Worm (Caenorhabditis elegans): ENCODE measurements around the gene T16G12.12.
"Not testable (repeated sequence)": the region's sequence is repeated elsewhere in the genome, so short reads cannot be mapped to it uniquely, and the experiment has no call there.

Gene T16G12.12

ce11 chrIII:10053312-10053711 lies at the start of gene T16G12.12:
T16G12.12 (plus strand) TSS chrIII:10053612.
- TF ChIP-seq flt-1, tab-1, ztf-23 (GFP tag; IDR thresholded peaks at IDR 0.05): not testable (repeated sequence)

ce11 chrIII:10004213-10004612 lies 49.2 kb upstream of the T16G12.12 start, which contains the start of gene C05B5.11:
C05B5.11 (plus strand) TSS chrIII:10004513.
- TF ChIP-seq klf-2 (GFP tag; conservative IDR thresholded peaks at IDR 0.05) (no peak), flt-1 (GFP tag; IDR thresholded peaks at IDR 0.05) (no peak), ztf-23 (GFP tag; IDR thresholded peaks at IDR 0.05) (no peak), tab-1 (GFP tag; IDR thresholded peaks at IDR 0.05) (no peak), cog-1 (tag; optimal IDR thresholded peaks at IDR 0.05) (no peak), ref-1 (GFP tag; conservative IDR thresholded peaks at IDR 0.05) (no peak), med-1 (GFP tag; optimal IDR thresholded peaks at IDR 0.05; ENCODE audit: insufficient read depth) (no peak), T22C8.4 (GFP tag; IDR thresholded peaks at IDR 0.05) (no peak), ztf-29 (GFP tag; IDR thresholded peaks at IDR 0.05) (no peak)

DNA sequence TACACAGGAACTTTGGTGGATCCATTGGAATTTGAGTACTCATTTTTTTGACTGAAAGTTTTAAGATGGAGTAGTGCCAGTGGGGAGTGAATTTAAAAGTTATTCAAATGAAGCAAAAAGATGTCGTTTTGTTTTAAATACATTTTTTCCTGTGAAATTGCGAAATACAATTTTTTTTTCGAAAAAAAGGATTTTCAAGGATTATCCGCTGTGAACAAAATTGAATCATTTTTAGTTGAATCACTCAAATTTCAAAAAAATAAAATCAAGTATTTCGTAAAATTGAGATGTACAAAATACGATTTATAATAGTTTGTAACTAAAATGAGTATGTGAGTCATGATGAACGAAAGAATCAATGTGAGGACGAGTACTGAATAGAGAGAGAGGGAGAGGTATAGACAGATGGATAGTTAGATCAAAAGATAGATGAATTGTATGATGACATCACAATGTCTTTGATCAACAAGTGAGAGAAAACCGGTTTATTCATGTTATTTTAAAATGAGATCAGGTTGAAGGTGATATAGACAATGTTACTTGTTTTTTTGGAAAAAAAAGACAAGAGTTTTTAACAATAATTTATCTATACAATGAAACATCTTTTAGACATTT lies 46.6 kb upstream of the T16G12.12 start, which contains the start of gene C05B5.8:
Gene C05B5.8, minus strand, starts transcription at position 51 of the 615 bp plus-strand sequence.
- TF ChIP-seq ztf-29 (GFP tag; IDR thresholded peaks at IDR 0.05): no peak
- TF ChIP-seq klf-2 (GFP tag; conservative IDR thresholded peaks at IDR 0.05): no peak
- no peak for TF ChIP-seq ztf-23 (GFP tag; IDR thresholded peaks at IDR 0.05)
- no peak for TF ChIP-seq tab-1 (GFP tag; IDR thresholded peaks at IDR 0.05)
- TF ChIP-seq med-1 (GFP tag; optimal IDR thresholded peaks at IDR 0.05; ENCODE audit: insufficient read depth): no peak
- no peak for TF ChIP-seq T22C8.4 (GFP tag; IDR thresholded peaks at IDR 0.05)
- TF ChIP-seq flt-1 (GFP tag; IDR thresholded peaks at IDR 0.05): no peak

DNA sequence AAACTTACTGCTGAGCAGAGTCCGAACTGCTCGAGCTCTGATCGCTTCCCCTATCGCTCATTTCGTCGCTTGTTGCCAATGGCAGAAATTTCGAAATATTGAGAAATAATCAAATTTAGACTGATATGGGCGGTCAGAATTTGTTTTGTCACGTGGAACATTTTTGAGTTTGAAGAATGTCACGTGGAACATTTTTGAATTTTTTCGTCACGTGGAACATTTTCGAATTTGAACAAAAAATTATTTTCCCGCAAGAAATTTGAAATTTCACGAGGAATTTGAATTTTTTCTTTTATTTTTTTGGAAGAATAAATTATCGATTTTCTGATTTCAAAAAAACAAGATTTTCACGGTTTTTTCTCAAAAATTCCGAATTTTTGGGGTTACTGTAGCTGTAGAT lies 43.3 kb upstream of the T16G12.12 start, which contains the start of gene fbxa-155:
Gene fbxa-155, minus strand, starts transcription at position 101 of the 400 bp plus-strand sequence.
- TF ChIP-seq ref-1 (GFP tag; conservative IDR thresholded peaks at IDR 0.05): no peak
- no peak for TF ChIP-seq ztf-29 (GFP tag; IDR thresholded peaks at IDR 0.05)
- no peak for TF ChIP-seq flt-1 (GFP tag; IDR thresholded peaks at IDR 0.05)
- TF ChIP-seq tab-1 (GFP tag; IDR thresholded peaks at IDR 0.05): no peak
- no peak for TF ChIP-seq cog-1 (tag; optimal IDR thresholded peaks at IDR 0.05)
- TF ChIP-seq med-1 (GFP tag; optimal IDR thresholded peaks at IDR 0.05; ENCODE audit: insufficient read depth): no peak
- TF ChIP-seq T22C8.4 (GFP tag; IDR thresholded peaks at IDR 0.05): no peak
- no peak for TF ChIP-seq klf-2 (GFP tag; conservative IDR thresholded peaks at IDR 0.05)
- TF ChIP-seq ztf-23 (GFP tag; IDR thresholded peaks at IDR 0.05): no peak

- TF ChIP-seq ztf-29 (GFP tag; IDR thresholded peaks at IDR 0.05): no peak
These were observed 41.3 kb upstream of the T16G12.12 start, which contains the start of gene C05B5.16 for ce11 chrIII:10012136-10012535. C05B5.16 (plus strand) TSS chrIII:10012436.

- TF ChIP-seq ztf-29 (GFP tag; IDR thresholded peaks at IDR 0.05) (no peak), flt-1 (GFP tag; IDR thresholded peaks at IDR 0.05) (0 out of 2 replicates have a peak, but pooled peaks have one; percentile 26)
These were observed 36.9 kb upstream of the T16G12.12 start, which contains the start of gene rgs-1 for ce11 chrIII:10016413-10017051. rgs-1 (minus strand) TSS chrIII:10016558.

DNA sequence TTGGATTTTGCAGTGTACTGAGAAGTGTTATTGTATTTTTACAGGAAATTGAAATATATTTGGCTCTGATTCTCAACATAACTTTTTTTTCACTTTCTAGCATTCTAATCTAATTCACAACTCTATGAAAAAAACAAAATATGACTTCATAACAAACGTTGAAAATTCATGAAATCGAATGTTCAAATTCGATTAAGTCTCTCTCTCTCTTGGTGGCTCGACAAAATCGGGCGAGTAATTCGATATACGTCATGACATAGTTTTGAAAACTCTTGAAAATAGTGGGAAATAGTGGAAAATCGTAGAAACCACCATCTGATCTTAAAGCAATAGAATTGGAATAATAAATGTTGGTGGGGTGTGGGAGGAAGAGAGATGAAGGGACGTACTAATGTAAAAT lies 35.4 kb upstream of the T16G12.12 start:
- TF ChIP-seq ref-1 (GFP tag; conservative IDR thresholded peaks at IDR 0.05) (no peak), T22C8.4 (GFP tag; IDR thresholded peaks at IDR 0.05) (no peak), flt-1 (GFP tag; IDR thresholded peaks at IDR 0.05) (no peak), ztf-29 (GFP tag; IDR thresholded peaks at IDR 0.05) (no peak), tab-1 (GFP tag; IDR thresholded peaks at IDR 0.05) (no peak), med-1 (GFP tag; optimal IDR thresholded peaks at IDR 0.05; ENCODE audit: insufficient read depth) (no peak), ztf-23 (GFP tag; IDR thresholded peaks at IDR 0.05) (no peak), cog-1 (tag; optimal IDR thresholded peaks at IDR 0.05) (no peak)

- TF ChIP-seq ref-1 (GFP tag; conservative IDR thresholded peaks at IDR 0.05) (no peak), flt-1 (GFP tag; IDR thresholded peaks at IDR 0.05) (no peak), ztf-29 (GFP tag; IDR thresholded peaks at IDR 0.05) (no peak), klf-2 (GFP tag; conservative IDR thresholded peaks at IDR 0.05) (no peak), ztf-23 (GFP tag; IDR thresholded peaks at IDR 0.05) (no peak), med-1 (GFP tag; optimal IDR thresholded peaks at IDR 0.05; ENCODE audit: insufficient read depth) (no peak), T22C8.4 (GFP tag; IDR thresholded peaks at IDR 0.05) (no peak), cog-1 (tag; optimal IDR thresholded peaks at IDR 0.05) (no peak), tab-1 (GFP tag; IDR thresholded peaks at IDR 0.05) (no peak)
These were observed 30.0 kb upstream of the T16G12.12 start, which contains the start of gene ins-21 for ce11 chrIII:10023452-10023851. ins-21 (plus strand) TSS chrIII:10023752.

ce11 chrIII:10025989-10026388 lies 27.4 kb upstream of the T16G12.12 start, which contains the start of gene ins-22:
ins-22 (plus strand) TSS chrIII:10026289.
- TF ChIP-seq tab-1 (GFP tag; IDR thresholded peaks at IDR 0.05) (no peak), klf-2 (GFP tag; conservative IDR thresholded peaks at IDR 0.05) (no peak)

- no peak for TF ChIP-seq ztf-29 (GFP tag; IDR thresholded peaks at IDR 0.05)
- no peak for TF ChIP-seq klf-2 (GFP tag; conservative IDR thresholded peaks at IDR 0.05)
- TF ChIP-seq tab-1 (GFP tag; IDR thresholded peaks at IDR 0.05): no peak
- TF ChIP-seq med-1 (GFP tag; optimal IDR thresholded peaks at IDR 0.05; ENCODE audit: insufficient read depth): no peak
- TF ChIP-seq ref-1 (GFP tag; conservative IDR thresholded peaks at IDR 0.05): no peak
- TF ChIP-seq cog-1 (tag; optimal IDR thresholded peaks at IDR 0.05): no peak
- no peak for TF ChIP-seq T22C8.4 (GFP tag; IDR thresholded peaks at IDR 0.05)
- TF ChIP-seq flt-1 (GFP tag; IDR thresholded peaks at IDR 0.05): no peak
- no peak for TF ChIP-seq ztf-23 (GFP tag; IDR thresholded peaks at IDR 0.05)
These were observed 25.5 kb upstream of the T16G12.12 start, which contains the start of gene ins-23 for ce11 chrIII:10027947-10028346. ins-23 (plus strand) TSS chrIII:10028247.

Measured in whole organism, midembryonic.